Fruit fly (Drosophila melanogaster) whole organism, embryonic: ENCODE measurements around the gene Lcp65Ad.

ENCODE experiments used
- CG3065 ChIP-seq: fragments of 200-800 bp; sonication (Bioruptor generic); optimal IDR thresholded peaks from 2 replicates; lab custom pipeline; 2016; ENCODE audit warnings: missing biosample characterization, missing genetic modification characterization
- CG31441 ChIP-seq: fragments of 200-800 bp; sonication (Bioruptor generic); IDR thresholded peaks from 2 replicates; pipeline ENCODE4 v1.3.6; 2022; ENCODE audit warnings: missing biosample characterization, missing genetic modification characterization
- Dip2 ChIP-seq: fragments of 200-800 bp; sonication (Bioruptor generic); IDR thresholded peaks from 2 replicates; pipeline ENCODE4 v1.3.6; 2022; ENCODE audit warnings: missing biosample characterization, missing genetic modification characterization

dm6 chr3L:6110673-6111449, 32.3 kb upstream of the Lcp65Ad start:
- TF ChIP-seq Dip2 (no peak), CG31441 (GFP tag; lab: Robert Waterston, UW) (no peak), CG3065 (GFP tag; lab: Kevin White, UChicago) (no peak)
